Fruit fly (Drosophila melanogaster) whole organism, embryonic: Measurements from ENCODE around the gene zuc.

Experiments used
- ATbp ChIP-seq: fragments of 200-800 bp; sonication (Bioruptor generic); optimal IDR thresholded peaks from 2 replicates; lab custom pipeline; 2017; ENCODE audit warnings: missing biosample characterization, mild to moderate bottlenecking, missing genetic modification characterization, missing genetic modification reagents
- Aef1 ChIP-seq: fragments of 200-800 bp; sonication (Bioruptor generic); IDR thresholded peaks from 3 replicates; pipeline ENCODE4 v1.3.6; 2022; ENCODE audit warnings: missing biosample characterization, missing genetic modification characterization
- BEAF-32 ChIP-seq: fragments of 200-800 bp; sonication (Bioruptor generic); optimal IDR thresholded peaks from 3 replicates; lab custom pipeline; 2017; ENCODE audit warnings: missing biosample characterization, missing genetic modification characterization, mild to moderate bottlenecking, moderate library complexity, missing genetic modification reagents
- Bdp1 ChIP-seq: fragments of 200-800 bp; sonication (Bioruptor generic); optimal IDR thresholded peaks from 3 replicates; lab custom pipeline; 2016; ENCODE audit warnings: missing biosample characterization, missing genetic modification characterization
- Bgb ChIP-seq: fragments of 200-800 bp; sonication (Bioruptor generic); IDR thresholded peaks from 2 replicates; pipeline ENCODE4 v1.3.6; 2022; ENCODE audit warnings: missing biosample characterization, missing genetic modification characterization; ENCODE audit not compliant: partially characterized antibody
- CG10209 ChIP-seq: fragments of 200-800 bp; sonication (Bioruptor generic); optimal IDR thresholded peaks from 3 replicates; lab custom pipeline; 2017; ENCODE audit warnings: missing biosample characterization, mild to moderate bottlenecking, missing genetic modification characterization, missing genetic modification reagents
- CG10959 ChIP-seq: fragments of 200-800 bp; sonication (Bioruptor generic); IDR thresholded peaks from 2 replicates; pipeline ENCODE4 v1.3.6; 2022; ENCODE audit warnings: missing biosample characterization, missing genetic modification characterization
- CG11398 ChIP-seq: fragments of 200-800 bp; sonication (Bioruptor generic); optimal IDR thresholded peaks from 2 replicates; lab custom pipeline; 2016; ENCODE audit warnings: missing biosample characterization, missing genetic modification characterization
- CG11560 ChIP-seq: fragments of 200-800 bp; sonication (Bioruptor generic); IDR thresholded peaks from 3 replicates; pipeline ENCODE4 v1.3.6; 2022; ENCODE audit warnings: missing biosample characterization, missing genetic modification characterization
- CG12155 ChIP-seq: fragments of 200-800 bp; sonication (Bioruptor generic); optimal IDR thresholded peaks from 3 replicates; lab custom pipeline; 2016; ENCODE audit warnings: missing biosample characterization, missing genetic modification characterization
- CG12219 ChIP-seq: fragments of 200-800 bp; sonication (Bioruptor generic); optimal IDR thresholded peaks from 3 replicates; lab custom pipeline; 2018; ENCODE audit warnings: missing biosample characterization, mild to moderate bottlenecking, missing genetic modification characterization
- CG1233 ChIP-seq: fragments of 200-800 bp; sonication (Bioruptor generic); optimal IDR thresholded peaks from 4 replicates; lab custom pipeline; 2018; ENCODE audit warnings: missing biosample characterization, mild to moderate bottlenecking, missing genetic modification characterization
- CG12769 ChIP-seq: fragments of 200-800 bp; sonication (Bioruptor generic); optimal IDR thresholded peaks from 2 replicates; lab custom pipeline; 2019; ENCODE audit warnings: missing biosample characterization, mild to moderate bottlenecking, missing genetic modification characterization, moderate library complexity
- CG12942 ChIP-seq: fragments of 200-800 bp; sonication (Bioruptor generic); optimal IDR thresholded peaks from 3 replicates; lab custom pipeline; 2016; ENCODE audit warnings: missing biosample characterization, missing genetic modification characterization
- CG17385 ChIP-seq: fragments of 200-800 bp; sonication (Bioruptor generic); optimal IDR thresholded peaks from 3 replicates; lab custom pipeline; 2018; ENCODE audit warnings: missing biosample characterization, mild to moderate bottlenecking, missing genetic modification characterization
- CG17802 ChIP-seq: fragments of 200-800 bp; sonication (Bioruptor generic); optimal IDR thresholded peaks from 2 replicates; lab custom pipeline; 2018; ENCODE audit warnings: missing biosample characterization, mild to moderate bottlenecking, missing genetic modification characterization, moderate library complexity
- CG17912 ChIP-seq: fragments of 200-800 bp; sonication (Bioruptor generic); optimal IDR thresholded peaks from 2 replicates; lab custom pipeline; 2018; ENCODE audit warnings: missing biosample characterization, mild to moderate bottlenecking, missing genetic modification characterization
- CG2199 ChIP-seq: fragments of 200-800 bp; sonication (Bioruptor generic); IDR thresholded peaks from 3 replicates; pipeline ENCODE4 v1.3.6; 2022; ENCODE audit warnings: missing biosample characterization, missing genetic modification characterization
- CG2202 ChIP-seq: fragments of 200-800 bp; sonication (Bioruptor generic); optimal IDR thresholded peaks from 2 replicates; lab custom pipeline; 2018; ENCODE audit warnings: missing biosample characterization, mild to moderate bottlenecking, missing genetic modification characterization
- CG2875 ChIP-seq: fragments of 200-800 bp; sonication (Bioruptor generic); optimal IDR thresholded peaks from 2 replicates; lab custom pipeline; 2017; ENCODE audit warnings: missing biosample characterization, mild to moderate bottlenecking, missing genetic modification characterization, missing genetic modification reagents
- CG32767 ChIP-seq: fragments of 200-800 bp; sonication (Bioruptor generic); IDR thresholded peaks from 2 replicates; pipeline ENCODE4 v1.3.6; 2022; ENCODE audit warnings: missing biosample characterization, missing genetic modification characterization
- CG7839 ChIP-seq: fragments of 200-800 bp; sonication (Bioruptor generic); optimal IDR thresholded peaks from 3 replicates; lab custom pipeline; 2018; ENCODE audit warnings: missing biosample characterization, mild to moderate bottlenecking, missing genetic modification characterization, moderate library complexity
- CG8388 ChIP-seq: fragments of 200-800 bp; sonication (Bioruptor generic); optimal IDR thresholded peaks from 2 replicates; lab custom pipeline; 2019; ENCODE audit warnings: missing biosample characterization, mild to moderate bottlenecking, missing genetic modification characterization, moderate library complexity
- Deaf1 ChIP-seq: fragments of 200-800 bp; optimal IDR thresholded peaks from 3 replicates; lab custom pipeline; 2019; ENCODE audit warnings: missing biosample characterization, mild to moderate bottlenecking, missing genetic modification characterization, moderate library complexity
- HLH3B ChIP-seq: fragments of 200-800 bp; sonication (Bioruptor generic); IDR thresholded peaks from 2 replicates; pipeline ENCODE4 v1.3.6; 2022; ENCODE audit warnings: missing biosample characterization, missing genetic modification characterization
- Hmx ChIP-seq: fragments of 200-800 bp; sonication (Bioruptor generic); optimal IDR thresholded peaks from 2 replicates; lab custom pipeline; 2016; ENCODE audit warnings: missing biosample characterization, missing genetic modification characterization
- Nf-YC ChIP-seq: fragments of 200-800 bp; optimal IDR thresholded peaks from 3 replicates; lab custom pipeline; 2019; ENCODE audit warnings: missing biosample characterization, mild to moderate bottlenecking, missing genetic modification characterization, moderate library complexity
- NfI ChIP-seq: fragments of 200-800 bp; sonication (Bioruptor generic); optimal IDR thresholded peaks from 3 replicates; lab custom pipeline; 2018; ENCODE audit warnings: missing biosample characterization, mild to moderate bottlenecking, missing genetic modification characterization, moderate library complexity
- Opbp ChIP-seq: fragments of 200-800 bp; sonication (Bioruptor generic); IDR thresholded peaks from 3 replicates; pipeline ENCODE4 v1.3.6; 2022; ENCODE audit warnings: missing biosample characterization, missing genetic modification characterization; ENCODE audit not compliant: partially characterized antibody
- Ptx1 ChIP-seq: fragments of 200-800 bp; sonication (Bioruptor generic); IDR thresholded peaks from 2 replicates; pipeline ENCODE4 v1.3.6; 2022; ENCODE audit warnings: missing biosample characterization, missing genetic modification characterization
- Sox102F ChIP-seq: fragments of 200-800 bp; sonication (Bioruptor generic); optimal IDR thresholded peaks from 2 replicates; lab custom pipeline; 2018; ENCODE audit warnings: missing biosample characterization, mild to moderate bottlenecking, missing genetic modification characterization, moderate library complexity
- TFAM ChIP-seq: fragments of 200-800 bp; sonication (Bioruptor generic); optimal IDR thresholded peaks from 2 replicates; lab custom pipeline; 2017; ENCODE audit warnings: missing biosample characterization, missing genetic modification characterization, inconsistent platforms
- cad ChIP-seq: fragments of >200 bp; optimal IDR thresholded peaks from 2 replicates; lab custom pipeline; 2017; ENCODE audit warnings: missing biosample characterization, missing genetic modification characterization
- chm ChIP-seq: fragments of 200-800 bp; sonication (Bioruptor generic); IDR thresholded peaks from 2 replicates; pipeline ENCODE4 v1.3.6; 2022; ENCODE audit warnings: missing biosample characterization, missing genetic modification characterization
- chn ChIP-seq: fragments of 200-800 bp; sonication (Bioruptor generic); optimal IDR thresholded peaks from 2 replicates; lab custom pipeline; 2016; ENCODE audit warnings: missing biosample characterization, missing genetic modification characterization
- corto ChIP-seq: fragments of 200-800 bp; sonication (Bioruptor generic); optimal IDR thresholded peaks from 2 replicates; lab custom pipeline; 2016; ENCODE audit warnings: missing biosample characterization, mild to moderate bottlenecking, missing genetic modification characterization, moderate library complexity
- gfzf ChIP-seq: fragments of 200-800 bp; sonication (Bioruptor generic); optimal IDR thresholded peaks from 2 replicates; lab custom pipeline; 2016; ENCODE audit warnings: missing biosample characterization, mild to moderate bottlenecking, missing genetic modification characterization, moderate library complexity
- grn ChIP-seq: fragments of 200-800 bp; sonication (Bioruptor generic); optimal IDR thresholded peaks from 3 replicates; lab custom pipeline; 2017; ENCODE audit warnings: missing biosample characterization, missing genetic modification characterization
- hth ChIP-seq: fragments of >200 bp; optimal IDR thresholded peaks from 2 replicates; lab custom pipeline; 2017; ENCODE audit warnings: inconsistent platforms
- jigr1 ChIP-seq: fragments of 200-800 bp; sonication (Bioruptor generic); IDR thresholded peaks from 3 replicates; pipeline ENCODE4 v1.3.6; 2022; ENCODE audit warnings: missing biosample characterization, missing genetic modification characterization
- jing ChIP-seq: fragments of 200-800 bp; sonication (Bioruptor generic); optimal IDR thresholded peaks from 2 replicates; lab custom pipeline; 2018; ENCODE audit warnings: missing biosample characterization, mild to moderate bottlenecking, missing genetic modification characterization
- kni ChIP-seq: fragments of 200-800 bp; sonication (Bioruptor generic); optimal IDR thresholded peaks from 3 replicates; lab custom pipeline; 2017; ENCODE audit warnings: mild to moderate bottlenecking, missing biosample characterization, missing genetic modification reagents, missing genetic modification characterization
- mirr ChIP-seq: fragments of 200-800 bp; sonication (Bioruptor generic); optimal IDR thresholded peaks from 3 replicates; lab custom pipeline; 2018; ENCODE audit warnings: missing biosample characterization, mild to moderate bottlenecking, missing genetic modification characterization
- run ChIP-seq: fragments of 200-800 bp; sonication (Bioruptor generic); optimal IDR thresholded peaks from 3 replicates; lab custom pipeline; 2018; ENCODE audit warnings: missing biosample characterization, mild to moderate bottlenecking, missing genetic modification characterization
- sisA ChIP-seq: fragments of 200-800 bp; sonication (Bioruptor generic); IDR thresholded peaks from 2 replicates; pipeline ENCODE4 v1.3.6; 2022; ENCODE audit warnings: missing biosample characterization, missing genetic modification characterization
- sna ChIP-seq: fragments of 200-800 bp; sonication (Bioruptor generic); IDR thresholded peaks from 2 replicates; pipeline ENCODE4 v1.3.6; 2022; ENCODE audit warnings: missing biosample characterization, missing genetic modification characterization; ENCODE audit not compliant: partially characterized antibody
- tin ChIP-seq: fragments of 200-800 bp; sonication (Bioruptor generic); optimal IDR thresholded peaks from 3 replicates; lab custom pipeline; 2016; ENCODE audit warnings: missing biosample characterization, missing genetic modification characterization
- zfh1 ChIP-seq: fragments of 200-800 bp; sonication (Bioruptor generic); IDR thresholded peaks from 3 replicates; pipeline ENCODE4 v1.3.6; 2022; ENCODE audit warnings: missing biosample characterization, missing genetic modification characterization

Gene zuc

dm6 chr2L:12007331-12007791 is 17.7 kb upstream of the zuc start (continued):
- peak; percentile 99 for TF ChIP-seq CG12769 (tag; lab: Kevin White, UChicago)
- TF ChIP-seq CG11560 (tag; lab: Robert Waterston, UW) = no peak
- peak; percentile 74 for TF ChIP-seq CG1233 (GFP tag; lab: Kevin White, UChicago)
- TF ChIP-seq mirr (GFP tag; lab: Kevin White, UChicago) = peak; percentile 80
- TF ChIP-seq CG2875 = peak; percentile 61
- TF ChIP-seq Opbp (GFP tag; lab: Robert Waterston, UW) = no peak
- peak; percentile 5 for TF ChIP-seq grn
- peak; percentile 75 for TF ChIP-seq NfI (GFP tag; lab: Kevin White, UChicago)
- no peak for TF ChIP-seq chm (GFP tag; lab: Robert Waterston, UW)
- TF ChIP-seq CG8388 = peak; percentile 59
- no peak for TF ChIP-seq corto (GFP tag; lab: Kevin White, UChicago)
- TF ChIP-seq CG17385 (GFP tag; lab: Kevin White, UChicago) = peak; percentile 76
- TF ChIP-seq CG12219 (GFP tag; lab: Kevin White, UChicago) = peak; percentile 85
- TF ChIP-seq CG10959 = no peak
- no peak for TF ChIP-seq Bgb (GFP tag; lab: Robert Waterston, UW)
- TF ChIP-seq run (tag; lab: Kevin White, UChicago) = peak; percentile 89
- no peak for TF ChIP-seq CG17802 (tag; lab: Kevin White, UChicago)
- peak; percentile 100 for TF ChIP-seq kni (GFP tag; lab: Kevin White, UChicago)
- no peak for TF ChIP-seq hth (lab: Kevin White, UChicago)
- no peak for TF ChIP-seq TFAM (GFP tag; lab: Kevin White, UChicago)

- TF ChIP-seq gfzf (GFP tag; lab: Kevin White, UChicago) (no peak), Ptx1 (GFP tag; lab: Robert Waterston, UW) (no peak), Deaf1 (tag; lab: Kevin White, UChicago) (peak; percentile 77), CG11398 (no peak), HLH3B (GFP tag; lab: Robert Waterston, UW) (no peak), ATbp (peak; percentile 89), Bdp1 (GFP tag; lab: Kevin White, UChicago) (peak; percentile 39), jigr1 (no peak), chn (GFP tag; lab: Kevin White, UChicago) (peak; percentile 72), Aef1 (GFP tag; lab: Robert Waterston, UW) (no peak), Hmx (GFP tag; lab: Kevin White, UChicago) (no peak), Nf-YC (tag; lab: Kevin White, UChicago) (peak; percentile 87), kni (GFP tag; lab: Kevin White, UChicago) (no peak), tin (GFP tag; lab: Kevin White, UChicago) (peak; percentile 87), CG11560 (tag; lab: Robert Waterston, UW) (no peak), Sox102F (GFP tag; lab: Kevin White, UChicago) (peak; percentile 93), CG32767 (GFP tag; lab: Robert Waterston, UW) (no peak), zfh1 (GFP tag; lab: Robert Waterston, UW) (no peak), CG2202 (tag; lab: Kevin White, UChicago) (peak; percentile 87), CG7839 (tag; lab: Kevin White, UChicago) (peak; percentile 98), jing (GFP tag; lab: Kevin White, UChicago) (peak; percentile 71), cad (GFP tag; lab: Kevin White, UChicago) (no peak), CG17912 (GFP tag; lab: Kevin White, UChicago) (no peak), sisA (GFP tag; lab: Robert Waterston, UW) (no peak), CG10209 (GFP tag; lab: Kevin White, UChicago) (peak; percentile 97), BEAF-32 (GFP tag; lab: Kevin White, UChicago) (no peak), CG12942 (peak; percentile 82), sna (GFP tag; lab: Robert Waterston, UW) (no peak), CG2199 (GFP tag; lab: Robert Waterston, UW) (no peak), CG12155 (GFP tag; lab: Kevin White, UChicago) (peak; percentile 90)
These were observed 17.0 kb upstream of the zuc start for dm6 chr2L:12006397-12007330.
